Worm (Caenorhabditis elegans): ENCODE data around the gene C07G2.5.

ce11 chrIII:4456579-4456978 is 42.3 kb downstream of the C07G2.5 start:
- TF ChIP-seq unc-86 (tag; optimal IDR thresholded peaks at IDR 0.05) (no peak), Y22D7AL.16 (tag; optimal IDR thresholded peaks at IDR 0.05) (no peak), rnt-1 (tag; optimal IDR thresholded peaks at IDR 0.05) (no peak), ceh-30 (tag; optimal IDR thresholded peaks at IDR 0.05) (no peak), ttx-3 (tag; optimal IDR thresholded peaks at IDR 0.05) (no peak), ets-4 (tag; optimal IDR thresholded peaks at IDR 0.05) (no peak), nhr-11 (tag; optimal IDR thresholded peaks at IDR 0.05) (no peak), pha-4 (tag; optimal IDR thresholded peaks at IDR 0.05) (no peak), ceh-19 (GFP tag; optimal IDR thresholded peaks at IDR 0.05) (no peak), ama-1 (optimal IDR thresholded peaks at IDR 0.05) (no peak), ceh-34 (tag; optimal IDR thresholded peaks at IDR 0.05) (no peak), elt-2 (tag; optimal IDR thresholded peaks at IDR 0.05) (no peak)

All from whole organism, late embryonic.